Fruit fly (Drosophila melanogaster) whole organism, embryonic: ENCODE measurements around the gene JIL-1.

Experiments used
- Antp ChIP-seq: fragments of 200-800 bp; sonication (Bioruptor generic); optimal IDR thresholded peaks from 3 replicates; lab custom pipeline; 2016; ENCODE audit warnings: missing biosample characterization, missing genetic modification characterization
- Awh ChIP-seq: fragments of 200-800 bp; sonication (Bioruptor generic); IDR thresholded peaks from 2 replicates; pipeline ENCODE4, ENCODE4 v1.3.6; 2022; ENCODE audit warnings: missing biosample characterization, missing genetic modification characterization
- Blimp-1 ChIP-seq: fragments of 200-800 bp; sonication (Bioruptor generic); optimal IDR thresholded peaks from 3 replicates; lab custom pipeline; 2018; ENCODE audit warnings: missing biosample characterization, missing genetic modification characterization, mild to moderate bottlenecking, moderate library complexity, missing genetic modification reagents
- CG10267 ChIP-seq: fragments of 200-800 bp; sonication (Bioruptor generic); optimal IDR thresholded peaks from 2 replicates; lab custom pipeline; 2018; ENCODE audit warnings: missing biosample characterization, mild to moderate bottlenecking, missing genetic modification characterization, moderate library complexity
- CG10431 ChIP-seq: fragments of 200-800 bp; sonication (Bioruptor generic); optimal IDR thresholded peaks from 3 replicates; lab custom pipeline; 2018; ENCODE audit warnings: missing biosample characterization, mild to moderate bottlenecking, missing genetic modification characterization
- CG11696 ChIP-seq: fragments of 200-800 bp; sonication (Bioruptor generic); IDR thresholded peaks from 2 replicates; pipeline ENCODE4 v1.3.6; 2022; ENCODE audit warnings: missing biosample characterization, missing genetic modification characterization
- CG12104 ChIP-seq: fragments of 200-800 bp; sonication (Bioruptor generic); optimal IDR thresholded peaks from 3 replicates; lab custom pipeline; 2016; ENCODE audit warnings: missing biosample characterization, missing genetic modification characterization
- CG12236 ChIP-seq: fragments of 200-800 bp; sonication (Bioruptor generic); optimal IDR thresholded peaks from 2 replicates; lab custom pipeline; 2016; ENCODE audit warnings: missing biosample characterization, missing genetic modification characterization
- CG12391 ChIP-seq: fragments of 200-800 bp; sonication (Bioruptor generic); optimal IDR thresholded peaks from 3 replicates; lab custom pipeline; 2018; ENCODE audit warnings: missing biosample characterization, mild to moderate bottlenecking, missing genetic modification characterization, moderate library complexity
- CG15696 ChIP-seq: fragments of 200-800 bp; sonication (Bioruptor generic); optimal IDR thresholded peaks from 2 replicates; lab custom pipeline; 2019; ENCODE audit warnings: missing biosample characterization, mild to moderate bottlenecking, missing genetic modification characterization, moderate library complexity
- CG1602 ChIP-seq: fragments of 200-800 bp; sonication (Bioruptor generic); optimal IDR thresholded peaks from 3 replicates; lab custom pipeline; 2016; ENCODE audit warnings: missing biosample characterization, missing genetic modification characterization
- CG16815 ChIP-seq: fragments of 200-800 bp; sonication (Bioruptor generic); optimal IDR thresholded peaks from 3 replicates; lab custom pipeline; 2017; ENCODE audit warnings: missing biosample characterization, mild to moderate bottlenecking, missing genetic modification characterization
- CG18476 ChIP-seq: fragments of 200-800 bp; sonication (Bioruptor generic); optimal IDR thresholded peaks from 2 replicates; lab custom pipeline; 2016; ENCODE audit warnings: missing biosample characterization, mild to moderate bottlenecking, missing genetic modification characterization
- CG2202 ChIP-seq: fragments of 200-800 bp; sonication (Bioruptor generic); optimal IDR thresholded peaks from 2 replicates; lab custom pipeline; 2018; ENCODE audit warnings: missing biosample characterization, mild to moderate bottlenecking, missing genetic modification characterization
- CG2875 ChIP-seq: fragments of 200-800 bp; sonication (Bioruptor generic); optimal IDR thresholded peaks from 2 replicates; lab custom pipeline; 2017; ENCODE audit warnings: missing biosample characterization, mild to moderate bottlenecking, missing genetic modification characterization, missing genetic modification reagents
- CG32532 ChIP-seq: fragments of 200-800 bp; sonication (Bioruptor generic); IDR thresholded peaks from 2 replicates; pipeline ENCODE4 v1.3.6; 2022; ENCODE audit warnings: missing biosample characterization, missing genetic modification characterization
- CG7271 ChIP-seq: fragments of 200-800 bp; sonication (Bioruptor generic); optimal IDR thresholded peaks from 2 replicates; lab custom pipeline; 2018; ENCODE audit warnings: missing biosample characterization, mild to moderate bottlenecking, missing genetic modification characterization, moderate library complexity
- CG7928 ChIP-seq: fragments of 200-800 bp; sonication (Bioruptor generic); optimal IDR thresholded peaks from 2 replicates; lab custom pipeline; 2017; ENCODE audit warnings: missing biosample characterization, mild to moderate bottlenecking, missing genetic modification characterization
- CG8089 ChIP-seq: fragments of 200-800 bp; sonication (Bioruptor generic); optimal IDR thresholded peaks from 3 replicates; lab custom pipeline; 2016; ENCODE audit warnings: missing biosample characterization, missing genetic modification characterization
- CG9817 ChIP-seq: fragments of 200-800 bp; sonication (Bioruptor generic); optimal IDR thresholded peaks from 2 replicates; lab custom pipeline; 2018; ENCODE audit warnings: missing biosample characterization, mild to moderate bottlenecking, missing genetic modification characterization, moderate library complexity
- Camta ChIP-seq: fragments of 200-800 bp; sonication (Bioruptor generic); optimal IDR thresholded peaks from 2 replicates; lab custom pipeline; 2016; ENCODE audit warnings: missing biosample characterization, missing genetic modification characterization
- Chrac-16 ChIP-seq: fragments of 200-800 bp; sonication (Bioruptor generic); optimal IDR thresholded peaks from 3 replicates; lab custom pipeline; 2016; ENCODE audit warnings: missing biosample characterization, missing genetic modification characterization
- CoRest ChIP-seq: fragments of 200-800 bp; sonication (Bioruptor generic); optimal IDR thresholded peaks from 3 replicates; lab custom pipeline; 2018; ENCODE audit warnings: missing biosample characterization, mild to moderate bottlenecking, missing genetic modification characterization, moderate library complexity
- Drgx ChIP-seq: fragments of 200-800 bp; sonication (Bioruptor generic); IDR thresholded peaks from 2 replicates; pipeline ENCODE4 v1.3.6; 2022; ENCODE audit warnings: missing biosample characterization, missing genetic modification characterization
- ERR ChIP-seq: fragments of 200-800 bp; sonication (Bioruptor generic); optimal IDR thresholded peaks from 2 replicates; lab custom pipeline; 2016; ENCODE audit warnings: missing biosample characterization, missing genetic modification characterization
- Ets65A ChIP-seq: fragments of 200-800 bp; sonication (Bioruptor generic); peaks from one replicate; lab custom pipeline; 2016; ENCODE audit warnings: missing biosample characterization, missing genetic modification characterization
- HLH4C ChIP-seq: fragments of 200-800 bp; sonication (Bioruptor generic); IDR thresholded peaks from 3 replicates; pipeline ENCODE4 v1.3.6; 2022; ENCODE audit warnings: missing biosample characterization, missing genetic modification characterization; ENCODE audit not compliant: partially characterized antibody
- Kr ChIP-seq: fragments of 200-800 bp; sonication (Bioruptor generic); optimal IDR thresholded peaks from 2 replicates; lab custom pipeline; 2017; ENCODE audit warnings: missing biosample characterization, mild to moderate bottlenecking, missing genetic modification characterization
- Med ChIP-seq: fragments of 200-800 bp; sonication (Bioruptor generic); peaks from one replicate; lab custom pipeline; 2016; ENCODE audit warnings: missing biosample characterization, missing genetic modification characterization, mild to moderate bottlenecking, inconsistent platforms, moderate library complexity
- Oaz ChIP-seq: fragments of 200-800 bp; sonication (Bioruptor generic); IDR thresholded peaks from 2 replicates; pipeline ENCODE4 v1.3.6; 2022; ENCODE audit warnings: missing biosample characterization, missing genetic modification characterization
- Poxn ChIP-seq: fragments of 200-800 bp; sonication (Bioruptor generic); IDR thresholded peaks from 2 replicates; pipeline ENCODE4 v1.3.6; 2022; ENCODE audit warnings: missing biosample characterization, missing genetic modification characterization
- Six4 ChIP-seq: fragments of 200-800 bp; sonication (Bioruptor generic); optimal IDR thresholded peaks from 2 replicates; lab custom pipeline; 2016; ENCODE audit warnings: missing biosample characterization, missing genetic modification characterization
- Sox100B ChIP-seq: fragments of 200-800 bp; sonication (Bioruptor generic); optimal IDR thresholded peaks from 3 replicates; lab custom pipeline; 2018; ENCODE audit warnings: missing biosample characterization, mild to moderate bottlenecking, missing genetic modification characterization
- Xbp1 ChIP-seq: fragments of 200-800 bp; sonication (Bioruptor generic); optimal IDR thresholded peaks from 3 replicates; lab custom pipeline; 2016; ENCODE audit warnings: missing biosample characterization, mild to moderate bottlenecking, missing genetic modification characterization
- ato ChIP-seq: fragments of 200-800 bp; sonication (Bioruptor generic); IDR thresholded peaks from 2 replicates; pipeline ENCODE4 v1.3.6; 2022; ENCODE audit warnings: missing biosample characterization, missing genetic modification characterization; ENCODE audit not compliant: partially characterized antibody
- bcd ChIP-seq: fragments of 200-800 bp; sonication (Bioruptor generic); optimal IDR thresholded peaks from 2 replicates; lab custom pipeline; 2017; ENCODE audit warnings: missing biosample characterization, mild to moderate bottlenecking, missing genetic modification characterization
- bigmax ChIP-seq: fragments of 200-800 bp; sonication (Bioruptor generic); optimal IDR thresholded peaks from 2 replicates; lab custom pipeline; 2018; ENCODE audit warnings: missing biosample characterization, mild to moderate bottlenecking, missing genetic modification characterization
- chm ChIP-seq: fragments of 200-800 bp; sonication (Bioruptor generic); IDR thresholded peaks from 2 replicates; pipeline ENCODE4 v1.3.6; 2022; ENCODE audit warnings: missing biosample characterization, missing genetic modification characterization
- dpn ChIP-seq, 2 experiments: fragments of 200-800 bp; sonication (Bioruptor generic); optimal IDR thresholded peaks; 3 replicates each; lab custom pipeline; 2016; ENCODE audit warnings: missing biosample characterization in 2 of 2, missing genetic modification characterization in 2 of 2
- en ChIP-seq: fragments of 200-800 bp; sonication (Bioruptor generic); optimal IDR thresholded peaks from 2 replicates; lab custom pipeline; 2016; ENCODE audit warnings: missing biosample characterization, missing genetic modification characterization
- esg ChIP-seq: fragments of 200-800 bp; sonication (Bioruptor generic); conservative IDR thresholded peaks from 2 replicates; pipeline ENCODE4 v1.3.6; 2022; ENCODE audit warnings: missing biosample characterization, missing genetic modification characterization
- fru ChIP-seq: fragments of >200 bp; optimal IDR thresholded peaks from 2 replicates; lab custom pipeline; 2017
- ftz-f1 ChIP-seq: fragments of 200-800 bp; sonication (Bioruptor generic); optimal IDR thresholded peaks from 2 replicates; lab custom pipeline; 2016; ENCODE audit warnings: missing biosample characterization, missing genetic modification characterization
- grn ChIP-seq: fragments of 200-800 bp; sonication (Bioruptor generic); optimal IDR thresholded peaks from 3 replicates; lab custom pipeline; 2017; ENCODE audit warnings: missing biosample characterization, missing genetic modification characterization
- klu ChIP-seq: fragments of 200-800 bp; sonication (Bioruptor generic); IDR thresholded peaks from 2 replicates; pipeline ENCODE4 v1.3.6; 2022; ENCODE audit warnings: missing biosample characterization, missing genetic modification characterization
- sc ChIP-seq, 3 experiments: fragments of >200 bp in 2 of 3; fragments of 200-800 bp in 1 of 3; sonication (Bioruptor generic) in 1 of 3; optimal IDR thresholded peaks; 2 replicates in 2 of 3; 3 replicates in 1 of 3; lab custom pipeline; 2017; ENCODE audit warnings: mild to moderate bottlenecking in 1 of 3, missing biosample characterization in 1 of 3, missing genetic modification characterization in 1 of 3, missing genetic modification reagents in 1 of 3
- tll ChIP-seq, 2 experiments: fragments of 200-800 bp in 1 of 2; fragments of >200 bp in 1 of 2; sonication (Bioruptor generic) in 1 of 2; optimal IDR thresholded peaks; 2 replicates each; lab custom pipeline; 2017 to 2019; ENCODE audit warnings: missing biosample characterization in 2 of 2, missing genetic modification characterization in 2 of 2, mild to moderate bottlenecking in 1 of 2, moderate library complexity in 1 of 2
- wor ChIP-seq: fragments of 200-800 bp; sonication (Bioruptor generic); IDR thresholded peaks from 2 replicates; pipeline ENCODE4 v1.3.6; 2022; ENCODE audit warnings: missing biosample characterization, missing genetic modification characterization
- yki ChIP-seq: fragments of >200 bp; optimal IDR thresholded peaks from 3 replicates; lab custom pipeline; 2018

JIL-1 gene

dm6 chr3L:11089805-11090440, 3.1 kb downstream of the JIL-1 start (continued):
- peak; percentile 88 for TF ChIP-seq bcd (GFP tag; lab: Kevin White, UChicago)
- TF ChIP-seq Sox100B (GFP tag; lab: Kevin White, UChicago), result peak; percentile 97
- TF ChIP-seq Blimp-1, result peak; percentile 78
- TF ChIP-seq fru (lab: Kevin White, UChicago), result no peak
- peak; percentile 34 for TF ChIP-seq en (GFP tag; lab: Kevin White, UChicago)
- no peak for TF ChIP-seq yki (lab: Kevin White, UChicago)
- TF ChIP-seq Six4 (GFP tag; lab: Kevin White, UChicago), result peak; percentile 92
- TF ChIP-seq Xbp1 (GFP tag; lab: Kevin White, UChicago), result peak; percentile 92
- peak; percentile 96 for TF ChIP-seq CG12391 (tag; lab: Kevin White, UChicago)
- peak in 1 of 2 experiments; percentile 74 for TF ChIP-seq tll (GFP tag; optimal IDR thresholded peaks at IDR 0.05; lab: Kevin White, UChicago)
- peak; percentile 43; the same call in 1 of the 2 replicates for TF ChIP-seq Oaz (GFP tag; lab: Robert Waterston, UW)
- peak; percentile 87 for TF ChIP-seq CG1602
- TF ChIP-seq CG12236, result peak; percentile 82
- TF ChIP-seq Chrac-16 (GFP tag; lab: Kevin White, UChicago), result peak; percentile 91
- TF ChIP-seq ERR (GFP tag; lab: Kevin White, UChicago), result no peak
- peak; percentile 87 for TF ChIP-seq CG12104 (GFP tag; lab: Kevin White, UChicago)
- peak; percentile 95 for TF ChIP-seq CoRest
- TF ChIP-seq Camta (GFP tag; lab: Kevin White, UChicago), result peak; percentile 89
- peak; percentile 86 for TF ChIP-seq Med (GFP tag; lab: Kevin White, UChicago)
- no peak for TF ChIP-seq ftz-f1
- peak; percentile 68 for TF ChIP-seq CG10431 (GFP tag; lab: Kevin White, UChicago)
- peak; percentile 79 for TF ChIP-seq Drgx (GFP tag; lab: Robert Waterston, UW)
- peak; percentile 67 for TF ChIP-seq CG7271 (tag; lab: Kevin White, UChicago)
- TF ChIP-seq dpn (GFP tag; optimal IDR thresholded peaks at IDR 0.05; lab: Kevin White, UChicago), result peak; percentile 73 to 88
- peak; percentile 46 for TF ChIP-seq CG11696 (GFP tag; lab: Robert Waterston, UW)
- peak; percentile 90 for TF ChIP-seq Awh (GFP tag; lab: Robert Waterston, UW)
- TF ChIP-seq esg (GFP tag; lab: Robert Waterston, UW), result peak; percentile 80
- TF ChIP-seq CG16815, result peak; percentile 86
- peak; percentile 94; the same call in 1 of the 2 replicates for TF ChIP-seq chm
- peak; percentile 93 for TF ChIP-seq CG15696 (tag; lab: Kevin White, UChicago)
- TF ChIP-seq klu (GFP tag; lab: Robert Waterston, UW), result peak; percentile 73; the same call in 1 of the 2 replicates
- TF ChIP-seq Antp, result peak; percentile 58
- TF ChIP-seq CG10267, result peak; percentile 88
- peak; percentile 45 for TF ChIP-seq CG9817 (tag; lab: Kevin White, UChicago)
- TF ChIP-seq bigmax (GFP tag; lab: Kevin White, UChicago), result no peak
- peak; percentile 43; the same call in 1 of the 3 replicates for TF ChIP-seq HLH4C (GFP tag; lab: Robert Waterston, UW)
- peak; percentile 90 for TF ChIP-seq CG2875 (GFP tag; lab: Kevin White, UChicago)
- peak; percentile 69 for TF ChIP-seq CG8089 (GFP tag; lab: Kevin White, UChicago)
- TF ChIP-seq ato (GFP tag; lab: Robert Waterston, UW), result no peak
- TF ChIP-seq grn (GFP tag; lab: Kevin White, UChicago), result peak; percentile 74
- TF ChIP-seq Poxn (GFP tag; lab: Robert Waterston, UW), result no peak
- peak; percentile 96 for TF ChIP-seq Ets65A (GFP tag; lab: Kevin White, UChicago)
- TF ChIP-seq wor (GFP tag; lab: Robert Waterston, UW), result peak; percentile 86
- peak; percentile 88 for TF ChIP-seq Kr (GFP tag; lab: Kevin White, UChicago)
- peak; percentile 91 for TF ChIP-seq CG18476 (GFP tag; lab: Kevin White, UChicago)
- TF ChIP-seq CG32532 (GFP tag; lab: Robert Waterston, UW), result peak; percentile 58; the same call in 1 of the 2 replicates
- peak; percentile 86 for TF ChIP-seq CG2202 (tag; lab: Kevin White, UChicago)
- no peak for TF ChIP-seq sc (optimal IDR thresholded peaks at IDR 0.05; lab: Kevin White, UChicago)
- TF ChIP-seq sc (GFP tag; optimal IDR thresholded peaks at IDR 0.05; lab: Kevin White, UChicago), result peak; percentile 89
- TF ChIP-seq CG7928 (GFP tag; lab: Kevin White, UChicago), result peak; percentile 14
